Worm (Caenorhabditis elegans): Measurements from ENCODE around the gene Y57G11B.3.

Y57G11B.3 gene

DNA sequence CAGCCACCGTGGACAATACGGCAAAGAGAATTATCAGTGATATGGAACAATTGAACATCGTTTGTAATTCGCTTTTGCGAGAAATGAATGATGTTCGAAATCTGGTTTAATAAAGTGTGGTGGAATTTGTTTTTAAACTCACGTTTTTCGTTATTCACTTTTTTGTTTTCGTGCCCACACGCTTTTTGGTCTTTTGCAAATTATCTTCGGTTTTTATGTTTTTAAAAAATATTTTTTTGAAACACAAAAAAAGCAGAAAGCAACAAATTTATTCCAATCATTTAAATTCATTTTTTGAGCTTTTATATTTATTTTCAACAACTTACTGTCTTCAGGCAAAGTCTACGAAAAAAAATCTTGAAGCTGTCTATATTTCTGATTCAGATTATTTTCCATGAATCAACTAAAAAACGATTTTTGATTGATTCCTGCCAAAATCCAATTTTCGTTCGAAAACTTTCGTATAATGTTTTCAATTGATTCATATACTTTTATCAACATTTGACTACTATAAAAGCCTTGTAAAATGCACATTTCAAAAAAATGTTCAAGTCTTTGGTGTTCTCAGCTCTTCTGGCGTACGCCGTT is at the start of gene Y57G11B.3, which contains the start of gene Y57G11B.5:
TSS of gene Y57G11B.3 (minus strand) at position 101 of the 588 bp plus-strand sequence.
TSS of gene Y57G11B.5 (plus strand) at position 538 of the 588 bp plus-strand sequence.
- no peak for TF ChIP-seq aly-2 (tag; optimal IDR thresholded peaks at IDR 0.05)
- TF ChIP-seq ceh-82 (tag; optimal IDR thresholded peaks at IDR 0.05), result no peak
- no peak for TF ChIP-seq R02D3.7 (tag; optimal IDR thresholded peaks at IDR 0.05)
- TF ChIP-seq blmp-1 (tag; optimal IDR thresholded peaks at IDR 0.05; ENCODE audit: insufficient read depth), result no peak
- no peak for TF ChIP-seq lin-13 (GFP tag; optimal IDR thresholded peaks at IDR 0.05)
- no peak for TF ChIP-seq unc-39 (tag; optimal IDR thresholded peaks at IDR 0.05)
- no peak for TF ChIP-seq ZK546.5 (tag; optimal IDR thresholded peaks at IDR 0.05)
- TF ChIP-seq sem-4 (tag; optimal IDR thresholded peaks at IDR 0.05), result no peak
- no peak for TF ChIP-seq nhr-10 (tag; optimal IDR thresholded peaks at IDR 0.05)
- TF ChIP-seq egl-27 (tag; optimal IDR thresholded peaks at IDR 0.05), result no peak
- TF ChIP-seq dmd-4 (tag; optimal IDR thresholded peaks at IDR 0.05), result no peak
- TF ChIP-seq ztf-1 (GFP tag; conservative IDR thresholded peaks at IDR 0.05), result no peak
- TF ChIP-seq sma-3 (GFP tag; optimal IDR thresholded peaks at IDR 0.05), result no peak
- TF ChIP-seq nhr-129 (tag; optimal IDR thresholded peaks at IDR 0.05), result no peak
- no peak for TF ChIP-seq nhr-77 (tag; optimal IDR thresholded peaks at IDR 0.05)
- TF ChIP-seq lin-39 (tag; optimal IDR thresholded peaks at IDR 0.05), result no peak
- no peak for TF ChIP-seq F13H6.1 (tag; optimal IDR thresholded peaks at IDR 0.05)
- no peak for TF ChIP-seq ceh-16 (tag; optimal IDR thresholded peaks at IDR 0.05)

DNA sequence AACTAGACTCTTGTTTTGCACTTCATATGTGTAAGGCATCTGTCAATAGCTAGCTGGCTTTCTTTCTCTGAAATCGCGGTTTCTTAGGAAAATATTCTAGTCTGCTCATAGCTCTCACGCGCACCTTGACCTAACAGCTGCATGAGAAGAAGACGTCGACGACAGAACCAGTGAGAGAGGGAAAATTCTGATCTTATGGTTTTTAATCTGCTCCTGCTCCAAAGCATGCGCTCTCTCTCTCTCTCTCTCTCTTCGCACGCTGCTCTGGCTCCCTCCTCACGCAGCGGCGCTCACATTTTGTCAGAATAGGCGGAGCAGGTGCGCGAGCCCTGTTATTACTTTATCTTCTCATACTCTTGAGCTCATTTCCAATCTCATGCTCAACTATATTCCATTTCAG is 47.9 kb upstream of the Y57G11B.3 start:
- TF ChIP-seq ama-1 (optimal IDR thresholded peaks at IDR 0.05) (peak; percentile 33), dmd-4 (tag; optimal IDR thresholded peaks at IDR 0.05) (no peak), lin-11 (tag; optimal IDR thresholded peaks at IDR 0.05) (peak; percentile 14), lsy-2 (tag; optimal IDR thresholded peaks at IDR 0.05) (peak in 1 of 2 experiments; percentile 21), Y55F3AM.14 (GFP tag; optimal IDR thresholded peaks at IDR 0.05) (peak; percentile 23), snpc-4 (tag; optimal IDR thresholded peaks at IDR 0.05) (no peak), F13H6.1 (tag; optimal IDR thresholded peaks at IDR 0.05) (peak; percentile 34), nhr-129 (tag; optimal IDR thresholded peaks at IDR 0.05) (peak; percentile 57), ceh-16 (tag; optimal IDR thresholded peaks at IDR 0.05) (no peak), nhr-25 (tag; optimal IDR thresholded peaks at IDR 0.05) (no peak), nhr-77 (tag; optimal IDR thresholded peaks at IDR 0.05) (no peak), nhr-6 (tag; optimal IDR thresholded peaks at IDR 0.05) (peak; percentile 52), sma-9 (GFP tag; optimal IDR thresholded peaks at IDR 0.05) (peak; percentile 29), sma-9 (tag; optimal IDR thresholded peaks at IDR 0.05) (no peak)

DNA sequence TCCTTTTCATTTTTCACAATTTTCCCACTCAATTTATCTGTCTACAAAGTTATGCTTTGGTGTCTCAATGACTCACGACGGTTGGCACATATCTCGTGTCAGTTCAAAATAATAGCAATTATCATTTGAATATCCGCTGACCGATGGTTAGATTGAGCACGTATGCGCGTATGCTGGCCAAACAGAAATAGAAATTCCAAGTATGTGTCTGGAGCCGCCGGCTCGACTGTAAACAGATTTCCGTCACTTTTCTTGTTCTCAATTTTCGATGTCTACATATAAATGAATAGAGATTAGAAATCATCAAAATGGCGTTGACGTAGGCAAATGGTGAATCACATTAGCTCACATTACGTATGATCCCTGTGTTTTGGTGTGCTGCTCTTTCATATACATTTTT is 46.9 kb upstream of the Y57G11B.3 start:
- TF ChIP-seq alr-1 (tag; optimal IDR thresholded peaks at IDR 0.05) (no peak), nhr-12 (tag; optimal IDR thresholded peaks at IDR 0.05) (no peak), nhr-21 (tag; optimal IDR thresholded peaks at IDR 0.05) (peak; percentile 10), nhr-25 (tag; optimal IDR thresholded peaks at IDR 0.05) (no peak), lsy-2 (tag; optimal IDR thresholded peaks at IDR 0.05) (no peak)

DNA sequence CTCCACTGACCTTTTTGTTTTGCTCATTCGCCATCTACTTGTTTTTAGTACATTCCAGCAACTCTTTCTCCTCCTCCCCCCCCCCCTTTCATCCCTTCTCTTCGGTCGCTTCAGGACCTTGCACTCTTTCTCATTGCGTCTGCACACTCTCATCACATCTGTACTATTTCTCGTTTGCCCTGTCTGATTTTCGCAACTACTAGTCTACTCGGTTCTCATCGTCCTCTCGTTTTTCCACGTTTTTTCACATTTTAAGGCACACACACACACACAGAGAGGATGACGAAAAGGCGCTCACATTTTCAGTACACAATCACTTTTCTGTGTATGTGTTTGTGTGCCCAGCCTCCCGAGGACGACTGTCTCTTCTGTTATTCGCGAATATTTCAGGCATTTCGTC is 46.4 kb upstream of the Y57G11B.3 start:
- TF ChIP-seq nhr-25 (tag; optimal IDR thresholded peaks at IDR 0.05) (no peak), ama-1 (optimal IDR thresholded peaks at IDR 0.05) (no peak), nhr-21 (tag; optimal IDR thresholded peaks at IDR 0.05) (peak; percentile 53), nhr-129 (tag; optimal IDR thresholded peaks at IDR 0.05) (peak; percentile 99), sma-3 (GFP tag; optimal IDR thresholded peaks at IDR 0.05) (no peak), peb-1 (tag; optimal IDR thresholded peaks at IDR 0.05) (no peak), lin-11 (tag; optimal IDR thresholded peaks at IDR 0.05) (no peak), gmeb-1 (tag; optimal IDR thresholded peaks at IDR 0.05) (peak; percentile 19), ceh-16 (tag; optimal IDR thresholded peaks at IDR 0.05) (no peak), alr-1 (tag; optimal IDR thresholded peaks at IDR 0.05) (no peak), nhr-23 (tag; optimal IDR thresholded peaks at IDR 0.05) (no peak), C34F6.9 (tag; optimal IDR thresholded peaks at IDR 0.05) (peak; percentile 71), nhr-6 (tag; optimal IDR thresholded peaks at IDR 0.05) (peak; percentile 28), mbf-1 (tag; optimal IDR thresholded peaks at IDR 0.05) (no peak), aly-2 (tag; optimal IDR thresholded peaks at IDR 0.05) (no peak), lsy-2 (tag; optimal IDR thresholded peaks at IDR 0.05) (peak; percentile 42 to 58), Y55F3AM.14 (GFP tag; optimal IDR thresholded peaks at IDR 0.05) (no peak), egl-27 (tag; optimal IDR thresholded peaks at IDR 0.05) (no peak), R02D3.7 (tag; optimal IDR thresholded peaks at IDR 0.05) (no peak), ztf-1 (GFP tag; conservative IDR thresholded peaks at IDR 0.05) (no peak), nhr-12 (tag; optimal IDR thresholded peaks at IDR 0.05) (no peak), nhr-10 (tag; optimal IDR thresholded peaks at IDR 0.05) (no peak), mab-5 (tag; optimal IDR thresholded peaks at IDR 0.05) (no peak), unc-39 (tag; optimal IDR thresholded peaks at IDR 0.05) (no peak), unc-55 (GFP tag; optimal IDR thresholded peaks at IDR 0.05) (peak; percentile 46), blmp-1 (tag; optimal IDR thresholded peaks at IDR 0.05; ENCODE audit: insufficient read depth) (no peak), snpc-4 (tag; optimal IDR thresholded peaks at IDR 0.05) (peak; percentile 37), skn-1 (tag; optimal IDR thresholded peaks at IDR 0.05) (no peak), ceh-82 (tag; optimal IDR thresholded peaks at IDR 0.05) (no peak), lin-39 (tag; optimal IDR thresholded peaks at IDR 0.05) (no peak), F13H6.1 (tag; optimal IDR thresholded peaks at IDR 0.05) (peak; percentile 79), nhr-11 (tag; optimal IDR thresholded peaks at IDR 0.05) (no peak), zag-1 (tag; optimal IDR thresholded peaks at IDR 0.05) (peak; percentile 15), fos-1 (tag; optimal IDR thresholded peaks at IDR 0.05) (peak; percentile 61), unc-62 (GFP tag; optimal IDR thresholded peaks at IDR 0.05) (no peak), sma-9 (GFP tag; optimal IDR thresholded peaks at IDR 0.05) (peak; percentile 64), sma-9 (tag; optimal IDR thresholded peaks at IDR 0.05) (no peak), elt-1 (tag; optimal IDR thresholded peaks at IDR 0.05) (no peak)
